Worm (Caenorhabditis elegans) whole organism, L4 larva: ENCODE data around the gene cst-1.

Experiments
- D1046.2 ChIP-seq: fragments of 200-800 bp; sonication (Bioruptor generic); IDR thresholded peaks from 2 replicates; pipeline ENCODE4 v1.3.6; 2022; ENCODE audit warnings: missing genetic modification characterization, missing compliant biosample characterization
- F49E8.2 ChIP-seq: sonication (generic microtip); optimal IDR thresholded peaks from 2 replicates; lab custom pipeline; 2016; ENCODE audit warnings: missing compliant biosample characterization, mild to moderate bottlenecking, missing genetic modification characterization, borderline replicate concordance
- R02D3.7 ChIP-seq: fragments of 150-350 bp; sonication (generic microtip); optimal IDR thresholded peaks from 3 replicates; lab custom pipeline; 2014; ENCODE audit warnings: missing biosample characterization, missing genetic modification characterization
- Y48G9A.11 ChIP-seq: fragments of 200-800 bp; sonication (Bioruptor generic); IDR thresholded peaks from 2 replicates; pipeline ENCODE4 v1.3.6; 2022; ENCODE audit warnings: missing genetic modification reagents, missing genetic modification characterization, missing compliant biosample characterization
- aha-1 ChIP-seq: fragments of 150-350 bp; peaks from one replicate; lab custom pipeline; 2014; ENCODE audit warnings: missing biosample characterization, missing genetic modification characterization
- arid-1 ChIP-seq: fragments of 200-800 bp; sonication (Bioruptor generic); conservative IDR thresholded peaks from 2 replicates; pipeline ENCODE4 v1.3.6; 2022; ENCODE audit warnings: missing genetic modification reagents, missing genetic modification characterization, missing compliant biosample characterization
- ceh-20 ChIP-seq: fragments of 200-800 bp; sonication (Bioruptor generic); IDR thresholded peaks from 2 replicates; pipeline ENCODE4 v1.3.6; 2022; ENCODE audit warnings: missing genetic modification reagents, missing genetic modification characterization, missing compliant biosample characterization
- ctbp-1 ChIP-seq: fragments of 200-800 bp; sonication (Bioruptor generic); IDR thresholded peaks from 2 replicates; pipeline ENCODE4 v1.3.6; 2022; ENCODE audit warnings: missing genetic modification reagents, missing genetic modification characterization, missing compliant biosample characterization
- daf-16 ChIP-seq, 3 experiments: sonication (generic microtip); optimal IDR thresholded peaks; 2 replicates each; lab custom pipeline; 2016 to 2017; ENCODE audit warnings: missing genetic modification characterization in 3 of 3, missing genetic modification reagents in 3 of 3, mild to moderate bottlenecking in 2 of 3, missing compliant biosample characterization in 2 of 3, missing biosample characterization in 1 of 3, moderate library complexity in 1 of 3
- daf-19 ChIP-seq: fragments of 200-800 bp; sonication (Bioruptor generic); conservative IDR thresholded peaks from 2 replicates; pipeline ENCODE4 v1.3.6; 2022; ENCODE audit warnings: missing genetic modification characterization, missing compliant biosample characterization
- daf-8 ChIP-seq: fragments of 200-800 bp; sonication (Bioruptor generic); IDR thresholded peaks from 2 replicates; pipeline ENCODE4 v1.3.6; 2022; ENCODE audit warnings: missing genetic modification characterization, missing compliant biosample characterization
- dmd-6 ChIP-seq: fragments of 200-800 bp; sonication (Bioruptor generic); IDR thresholded peaks from 2 replicates; pipeline ENCODE4 v1.3.6; 2022; ENCODE audit warnings: missing genetic modification reagents, missing genetic modification characterization, missing compliant biosample characterization
- dpl-1 ChIP-seq: fragments of 150-350 bp; optimal IDR thresholded peaks from 2 replicates; lab custom pipeline; 2014; ENCODE audit warnings: missing biosample characterization, missing genetic modification reagents, missing genetic modification characterization
- duxl-1 ChIP-seq: sonication (generic microtip); optimal IDR thresholded peaks from 2 replicates; lab custom pipeline; 2016; ENCODE audit warnings: mild to moderate bottlenecking, missing genetic modification characterization, moderate library complexity, missing compliant biosample characterization; ENCODE audit not compliant: poor library complexity
- hif-1 ChIP-seq, 2 experiments: sonication (generic microtip); optimal IDR thresholded peaks; 2 replicates each; lab custom pipeline; 2016 to 2017; ENCODE audit warnings: missing compliant biosample characterization in 2 of 2, missing genetic modification characterization in 2 of 2, missing genetic modification reagents in 2 of 2, missing genotype in 2 of 2, mild to moderate bottlenecking in 1 of 2
- lir-3 ChIP-seq: sonication (generic microtip); optimal IDR thresholded peaks from 2 replicates; lab custom pipeline; 2016; ENCODE audit warnings: mild to moderate bottlenecking, missing genetic modification characterization, missing compliant biosample characterization
- lsy-2 ChIP-seq, 2 experiments: fragments of 150-350 bp in 1 of 2; sonication (generic microtip) in 1 of 2; optimal IDR thresholded peaks; 2 replicates each; lab custom pipeline; 2014 to 2017; ENCODE audit warnings: missing biosample characterization in 2 of 2, missing genetic modification characterization in 2 of 2
- mxl-2 ChIP-seq: fragments of 200-800 bp; sonication (Bioruptor generic); conservative IDR thresholded peaks from 2 replicates; pipeline ENCODE4 v1.3.6; 2022; ENCODE audit warnings: missing genetic modification reagents, missing genetic modification characterization, missing compliant biosample characterization
- nhr-10 ChIP-seq: fragments of 150-350 bp; optimal IDR thresholded peaks from 2 replicates; lab custom pipeline; 2014; ENCODE audit warnings: missing biosample characterization, missing genetic modification characterization
- nhr-237 ChIP-seq: sonication (generic microtip); optimal IDR thresholded peaks from 2 replicates; lab custom pipeline; 2017; ENCODE audit warnings: missing biosample characterization, missing genetic modification characterization
- nhr-25 ChIP-seq: sonication (generic microtip); optimal IDR thresholded peaks from 2 replicates; lab custom pipeline; 2017; ENCODE audit warnings: missing genetic modification characterization, mild to moderate bottlenecking, missing compliant biosample characterization, antibody characterized with exemption, moderate library complexity, borderline replicate concordance; ENCODE audit not compliant: insufficient read depth
- nhr-41 ChIP-seq: fragments of 200-800 bp; sonication (Bioruptor generic); IDR thresholded peaks from 2 replicates; pipeline ENCODE4 v1.3.6; 2022; ENCODE audit warnings: missing genetic modification reagents, missing genetic modification characterization, missing compliant biosample characterization
- nhr-48 ChIP-seq: sonication (generic microtip); optimal IDR thresholded peaks from 2 replicates; lab custom pipeline; 2016; ENCODE audit warnings: mild to moderate bottlenecking, missing genetic modification characterization, missing compliant biosample characterization
- nhr-6 ChIP-seq: fragments of 150-350 bp; optimal IDR thresholded peaks from 2 replicates; lab custom pipeline; 2014; ENCODE audit warnings: missing biosample characterization, missing genetic modification characterization
- php-3 ChIP-seq: fragments of 200-800 bp; sonication (Bioruptor generic); IDR thresholded peaks from 2 replicates; pipeline ENCODE4 v1.3.6; 2022; ENCODE audit warnings: missing genetic modification reagents, missing genetic modification characterization, missing compliant biosample characterization
- pqm-1 ChIP-seq: sonication (generic microtip); optimal IDR thresholded peaks from 2 replicates; lab custom pipeline; 2017; ENCODE audit warnings: missing biosample characterization, missing genetic modification characterization
- rbr-2 ChIP-seq: sonication (generic microtip); optimal IDR thresholded peaks from 2 replicates; lab custom pipeline; 2016; ENCODE audit warnings: missing genotype, missing genetic modification characterization, missing compliant biosample characterization
- snpc-1.2 ChIP-seq: fragments of 200-800 bp; sonication (Bioruptor generic); IDR thresholded peaks from 2 replicates; pipeline ENCODE4 v1.3.6; 2022; ENCODE audit warnings: missing genetic modification reagents, missing genetic modification characterization, missing compliant biosample characterization
- spr-3 ChIP-seq: fragments of 200-800 bp; sonication (Bioruptor generic); optimal IDR thresholded peaks from 2 replicates; lab custom pipeline; 2018; ENCODE audit warnings: mild to moderate bottlenecking, missing genetic modification characterization, missing compliant biosample characterization
- tra-1 ChIP-seq: fragments of 200-800 bp; sonication (Bioruptor generic); IDR thresholded peaks from 2 replicates; pipeline ENCODE4 v1.3.6; 2022; ENCODE audit warnings: missing genetic modification reagents, missing genetic modification characterization, missing compliant biosample characterization
- zfp-3 ChIP-seq: fragments of 200-800 bp; sonication (Bioruptor generic); conservative IDR thresholded peaks from 2 replicates; pipeline ENCODE4 v1.3.6; 2022; ENCODE audit warnings: missing genetic modification reagents, missing genetic modification characterization, missing compliant biosample characterization
- zip-2 ChIP-seq: fragments of 150-350 bp; optimal IDR thresholded peaks from 2 replicates; lab custom pipeline; 2014; ENCODE audit warnings: missing biosample characterization, missing genetic modification characterization

The cst-1 gene

ce11 chrX:4359030-4359429, 19.6 kb downstream of the cst-1 start:
- no peak for TF ChIP-seq daf-16 (GFP tag; optimal IDR thresholded peaks at IDR 0.05; lab: Kevin White, UChicago)
- no peak for TF ChIP-seq daf-16 (tag; optimal IDR thresholded peaks at IDR 0.05; lab: Kevin White, UChicago)
- TF ChIP-seq tra-1 (GFP tag; lab: Robert Waterston, UW): peak; percentile 82
- TF ChIP-seq php-3 (GFP tag; lab: Robert Waterston, UW): peak; percentile 79
- TF ChIP-seq nhr-237 (tag; lab: Kevin White, UChicago): no peak
- TF ChIP-seq pqm-1 (tag; lab: Kevin White, UChicago): peak; percentile 36
- TF ChIP-seq, all 104 proteins: peak for 3

ce11 chrX:4362522-4362921, 23.1 kb downstream of the cst-1 start, which contains the start of gene F14H12.7:
Gene F14H12.7 (minus strand): TSS chrX:4362622.
- TF ChIP-seq nhr-25 (tag; lab: Kevin White, UChicago): no peak
- TF ChIP-seq D1046.2 (GFP tag; lab: Robert Waterston, UW): no peak
- no peak for TF ChIP-seq zfp-3 (GFP tag; lab: Robert Waterston, UW)
- no peak for TF ChIP-seq dpl-1 (GFP tag; lab: Kevin White, UChicago)
- TF ChIP-seq mxl-2: no peak
- TF ChIP-seq nhr-6: no peak
- no peak for TF ChIP-seq aha-1
- TF ChIP-seq nhr-10: no peak
- TF ChIP-seq Y48G9A.11 (GFP tag; lab: Robert Waterston, UW): no peak
- TF ChIP-seq ceh-20: no peak
- TF ChIP-seq tra-1 (GFP tag; lab: Robert Waterston, UW): no peak
- TF ChIP-seq nhr-48 (tag; lab: Kevin White, UChicago): no peak
- TF ChIP-seq rbr-2 (tag; lab: Kevin White, UChicago): no peak
- no peak for TF ChIP-seq lir-3 (tag; lab: Kevin White, UChicago)

- TF ChIP-seq zip-2 (no peak), lsy-2 (tag; optimal IDR thresholded peaks at IDR 0.05; lab: Kevin White, UChicago) (no peak)
- TF ChIP-seq, all 104 proteins: peak for 0
Measured at ce11 chrX:4363200-4363599, 23.8 kb downstream of the cst-1 start, which contains the start of gene F14H12.17. Gene F14H12.17 (minus strand): TSS chrX:4363300.

- TF ChIP-seq arid-1 (GFP tag; lab: Robert Waterston, UW) (no peak), snpc-1.2 (no peak), daf-8 (no peak), hif-1 (tag; optimal IDR thresholded peaks at IDR 0.05; lab: Kevin White, UChicago) (no peak), nhr-41 (GFP tag; lab: Robert Waterston, UW) (no peak), R02D3.7 (no peak), F49E8.2 (tag; lab: Kevin White, UChicago) (no peak), ceh-20 (no peak), spr-3 (GFP tag; lab: Kevin White, UChicago) (no peak), duxl-1 (tag; lab: Kevin White, UChicago) (no peak)
Measured at ce11 chrX:4364877-4365276, 25.4 kb downstream of the cst-1 start, which contains the start of gene F14H12.8. Gene F14H12.8 (minus strand): TSS chrX:4364977.

- TF ChIP-seq ctbp-1 (GFP tag; lab: Robert Waterston, UW): no peak
- TF ChIP-seq php-3 (GFP tag; lab: Robert Waterston, UW): no peak
- TF ChIP-seq daf-19: no peak
- no peak for TF ChIP-seq dmd-6 (GFP tag; lab: Robert Waterston, UW)
Measured at ce11 chrX:4366231-4366630, 26.8 kb downstream of the cst-1 start, which contains the start of gene R160.3. Gene R160.3 (minus strand): TSS chrX:4366331.
